Fruit fly (Drosophila melanogaster) whole organism, embryonic: Measurements from ENCODE around the gene Vdup1.

Experiments
- Antp ChIP-seq: fragments of 200-800 bp; sonication (Bioruptor generic); optimal IDR thresholded peaks from 3 replicates; lab custom pipeline; 2016; ENCODE audit warnings: missing biosample characterization, missing genetic modification characterization
- Atf3 ChIP-seq: fragments of 200-800 bp; sonication (Bioruptor generic); optimal IDR thresholded peaks from 3 replicates; lab custom pipeline; 2016; ENCODE audit warnings: missing biosample characterization, missing genetic modification characterization
- B-H2 ChIP-seq: fragments of 200-800 bp; sonication (Bioruptor generic); optimal IDR thresholded peaks from 2 replicates; lab custom pipeline; 2018; ENCODE audit warnings: missing biosample characterization, mild to moderate bottlenecking, missing genetic modification characterization
- BtbVII ChIP-seq: fragments of 200-800 bp; sonication (Bioruptor generic); optimal IDR thresholded peaks from 3 replicates; lab custom pipeline; 2017; ENCODE audit warnings: missing biosample characterization, mild to moderate bottlenecking, missing genetic modification characterization
- Bteb2 ChIP-seq: fragments of 200-800 bp; sonication (Bioruptor generic); optimal IDR thresholded peaks from 2 replicates; lab custom pipeline; 2016; ENCODE audit warnings: missing biosample characterization, missing genetic modification characterization
- CG11085 ChIP-seq: fragments of 200-800 bp; sonication (Bioruptor generic); IDR thresholded peaks from 2 replicates; pipeline ENCODE4 v1.3.6; 2022; ENCODE audit warnings: missing biosample characterization, missing genetic modification characterization
- CG11723 ChIP-seq: fragments of 200-800 bp; sonication (Bioruptor generic); optimal IDR thresholded peaks from 2 replicates; lab custom pipeline; 2017; ENCODE audit warnings: missing biosample characterization, mild to moderate bottlenecking, missing genetic modification characterization
- CG12071 ChIP-seq: fragments of 200-800 bp; sonication (Bioruptor generic); optimal IDR thresholded peaks from 3 replicates; lab custom pipeline; 2018; ENCODE audit warnings: missing biosample characterization, mild to moderate bottlenecking, missing genetic modification characterization
- CG12744 ChIP-seq: fragments of 200-800 bp; sonication (Bioruptor generic); optimal IDR thresholded peaks from 2 replicates; lab custom pipeline; 2016; ENCODE audit warnings: missing biosample characterization, missing genetic modification characterization
- CG14050 ChIP-seq: fragments of 200-800 bp; sonication (Bioruptor generic); IDR thresholded peaks from 3 replicates; pipeline ENCODE4 v1.3.6; 2022; ENCODE audit warnings: missing biosample characterization, missing genetic modification characterization
- CG15514 ChIP-seq: fragments of 200-800 bp; sonication (Bioruptor generic); optimal IDR thresholded peaks from 3 replicates; lab custom pipeline; 2017; ENCODE audit warnings: missing biosample characterization, missing genetic modification characterization, mild to moderate bottlenecking, moderate library complexity, missing genetic modification reagents
- CG16863 ChIP-seq: fragments of 200-800 bp; sonication (Bioruptor generic); optimal IDR thresholded peaks from 3 replicates; lab custom pipeline; 2016; ENCODE audit warnings: missing biosample characterization, missing genetic modification characterization
- CG2889 ChIP-seq: fragments of 200-800 bp; sonication (Bioruptor generic); IDR thresholded peaks from 3 replicates; pipeline ENCODE4 v1.3.6; 2022; ENCODE audit warnings: missing biosample characterization, missing genetic modification characterization
- CG6654 ChIP-seq: fragments of 200-800 bp; sonication (Bioruptor generic); optimal IDR thresholded peaks from 2 replicates; lab custom pipeline; 2017; ENCODE audit warnings: missing biosample characterization, mild to moderate bottlenecking, missing genetic modification characterization
- CG7745 ChIP-seq: fragments of 200-800 bp; sonication (Bioruptor generic); optimal IDR thresholded peaks from 2 replicates; lab custom pipeline; 2018; ENCODE audit warnings: missing biosample characterization, mild to moderate bottlenecking, missing genetic modification characterization, moderate library complexity
- CG8924 ChIP-seq: fragments of 200-800 bp; optimal IDR thresholded peaks from 3 replicates; lab custom pipeline; 2019; ENCODE audit warnings: missing biosample characterization, mild to moderate bottlenecking, missing genetic modification characterization, moderate library complexity
- CG9727 ChIP-seq: fragments of 200-800 bp; sonication (Bioruptor generic); optimal IDR thresholded peaks from 3 replicates; lab custom pipeline; 2017; ENCODE audit warnings: missing biosample characterization, mild to moderate bottlenecking, missing genetic modification characterization
- CHES-1-like ChIP-seq: fragments of 200-800 bp; sonication (Bioruptor generic); optimal IDR thresholded peaks from 2 replicates; lab custom pipeline; 2016; ENCODE audit warnings: missing biosample characterization, missing genetic modification characterization
- E2f2 ChIP-seq: fragments of 200-800 bp; sonication (Bioruptor generic); IDR thresholded peaks from 2 replicates; pipeline ENCODE4 v1.3.6; 2022; ENCODE audit warnings: missing biosample characterization, missing genetic modification characterization
- Eip74EF ChIP-seq, 2 experiments: fragments of 200-800 bp in 1 of 2; fragments of >200 bp in 1 of 2; sonication (Bioruptor generic) in 1 of 2; optimal IDR thresholded peaks; 2 replicates each; lab custom pipeline; 2017 to 2019; ENCODE audit warnings: missing biosample characterization in 2 of 2, missing genetic modification characterization in 2 of 2, mild to moderate bottlenecking in 1 of 2, moderate library complexity in 1 of 2
- H2.0 ChIP-seq: fragments of 200-800 bp; sonication (Bioruptor generic); IDR thresholded peaks from 2 replicates; pipeline ENCODE4 v1.3.6; 2022; ENCODE audit warnings: missing biosample characterization, missing genetic modification characterization
- HmgD ChIP-seq: fragments of 200-800 bp; sonication (Bioruptor generic); optimal IDR thresholded peaks from 3 replicates; lab custom pipeline; 2016; ENCODE audit warnings: missing biosample characterization, missing genetic modification characterization
- HmgZ ChIP-seq: fragments of 200-800 bp; sonication (Bioruptor generic); optimal IDR thresholded peaks from 2 replicates; lab custom pipeline; 2018; ENCODE audit warnings: missing biosample characterization, mild to moderate bottlenecking, missing genetic modification characterization
- Mad ChIP-seq: fragments of 200-800 bp; sonication (Bioruptor generic); optimal IDR thresholded peaks from 2 replicates; lab custom pipeline; 2016; ENCODE audit warnings: missing biosample characterization, missing genetic modification characterization
- Oaz ChIP-seq: fragments of 200-800 bp; sonication (Bioruptor generic); IDR thresholded peaks from 2 replicates; pipeline ENCODE4 v1.3.6; 2022; ENCODE audit warnings: missing biosample characterization, missing genetic modification characterization
- Sry-δ ChIP-seq: fragments of 200-800 bp; sonication (Bioruptor generic); optimal IDR thresholded peaks from 2 replicates; lab custom pipeline; 2016; ENCODE audit warnings: missing biosample characterization, missing genetic modification characterization
- Vsx1 ChIP-seq: fragments of 200-800 bp; sonication (Bioruptor generic); optimal IDR thresholded peaks from 2 replicates; lab custom pipeline; 2017; ENCODE audit warnings: missing biosample characterization, mild to moderate bottlenecking, missing genetic modification characterization, missing genetic modification reagents
- ab ChIP-seq: fragments of 200-800 bp; sonication (Bioruptor generic); optimal IDR thresholded peaks from 2 replicates; lab custom pipeline; 2016; ENCODE audit warnings: missing biosample characterization, missing genetic modification characterization
- cato ChIP-seq: fragments of 200-800 bp; sonication (Bioruptor generic); optimal IDR thresholded peaks from 2 replicates; lab custom pipeline; 2016; ENCODE audit warnings: missing biosample characterization, missing genetic modification characterization, borderline replicate concordance
- croc ChIP-seq: fragments of 200-800 bp; sonication (Bioruptor generic); conservative IDR thresholded peaks from 3 replicates; pipeline ENCODE4 v1.3.6; 2022; ENCODE audit warnings: missing biosample characterization, missing genetic modification characterization
- dmrt11E ChIP-seq: fragments of 200-800 bp; sonication (Bioruptor generic); optimal IDR thresholded peaks from 3 replicates; lab custom pipeline; 2018; ENCODE audit warnings: missing biosample characterization, mild to moderate bottlenecking, missing genetic modification characterization, moderate library complexity
- gem ChIP-seq: fragments of 200-800 bp; sonication (Bioruptor generic); optimal IDR thresholded peaks from 2 replicates; lab custom pipeline; 2019; ENCODE audit warnings: missing biosample characterization, mild to moderate bottlenecking, missing genetic modification characterization, moderate library complexity
- grau ChIP-seq: fragments of 200-800 bp; optimal IDR thresholded peaks from 3 replicates; lab custom pipeline; 2019; ENCODE audit warnings: missing biosample characterization, mild to moderate bottlenecking, missing genetic modification characterization, moderate library complexity
- gt ChIP-seq: fragments of 200-800 bp; sonication (Bioruptor generic); IDR thresholded peaks from 2 replicates; pipeline ENCODE4 v1.3.6; 2022; ENCODE audit warnings: missing biosample characterization, missing genetic modification characterization
- hbn ChIP-seq: fragments of 200-800 bp; sonication (Bioruptor generic); IDR thresholded peaks from 2 replicates; pipeline ENCODE4 v1.3.6; 2022; ENCODE audit warnings: missing biosample characterization, missing genetic modification characterization; ENCODE audit not compliant: partially characterized antibody
- insv ChIP-seq, 2 experiments: fragments of 200-800 bp; sonication (Bioruptor generic); optimal IDR thresholded peaks; 3 replicates each; lab custom pipeline; 2016 to 2018; ENCODE audit warnings: missing biosample characterization in 2 of 2, missing genetic modification characterization in 2 of 2
- lilli ChIP-seq: fragments of 200-800 bp; sonication (Bioruptor generic); optimal IDR thresholded peaks from 3 replicates; lab custom pipeline; 2016; ENCODE audit warnings: missing biosample characterization, missing genetic modification characterization
- mam ChIP-seq: fragments of 200-800 bp; sonication (Bioruptor generic); optimal IDR thresholded peaks from 3 replicates; lab custom pipeline; 2016; ENCODE audit warnings: missing biosample characterization, missing genetic modification characterization
- odd ChIP-seq: fragments of 200-800 bp; sonication (Bioruptor generic); optimal IDR thresholded peaks from 2 replicates; lab custom pipeline; 2017; ENCODE audit warnings: missing biosample characterization, mild to moderate bottlenecking, missing genetic modification characterization
- onecut ChIP-seq: fragments of 200-800 bp; sonication (Bioruptor generic); IDR thresholded peaks from 2 replicates; pipeline ENCODE4 v1.3.6; 2022; ENCODE audit warnings: missing biosample characterization, missing genetic modification characterization
- org-1 ChIP-seq: fragments of 200-800 bp; sonication (Bioruptor generic); optimal IDR thresholded peaks from 2 replicates; lab custom pipeline; 2017; ENCODE audit warnings: missing biosample characterization, missing genetic modification characterization
- peb ChIP-seq: fragments of 200-800 bp; sonication (Bioruptor generic); IDR thresholded peaks from 2 replicates; pipeline ENCODE4 v1.3.6; 2022; ENCODE audit warnings: missing biosample characterization, missing genetic modification characterization
- stc ChIP-seq: fragments of 200-800 bp; sonication (Bioruptor generic); IDR thresholded peaks from 2 replicates; pipeline ENCODE4 v1.3.6; 2022; ENCODE audit warnings: missing biosample characterization, missing genetic modification characterization
- tgo ChIP-seq: fragments of 200-800 bp; sonication (Bioruptor generic); IDR thresholded peaks from 3 replicates; pipeline ENCODE4 v1.3.6; 2022; ENCODE audit warnings: missing biosample characterization, missing genetic modification characterization
- tin ChIP-seq: fragments of 200-800 bp; sonication (Bioruptor generic); optimal IDR thresholded peaks from 3 replicates; lab custom pipeline; 2016; ENCODE audit warnings: missing biosample characterization, missing genetic modification characterization
- twi ChIP-seq: fragments of 200-800 bp; optimal IDR thresholded peaks from 2 replicates; lab custom pipeline; 2019; ENCODE audit warnings: missing biosample characterization, mild to moderate bottlenecking, missing genetic modification characterization, moderate library complexity
- z ChIP-seq: fragments of 200-800 bp; sonication (Bioruptor generic); IDR thresholded peaks from 3 replicates; pipeline ENCODE4 v1.3.6; 2022; ENCODE audit warnings: missing biosample characterization, missing genetic modification characterization
- zf30C ChIP-seq: fragments of 200-800 bp; sonication (Bioruptor generic); optimal IDR thresholded peaks from 3 replicates; lab custom pipeline; 2018; ENCODE audit warnings: missing biosample characterization, mild to moderate bottlenecking, missing genetic modification characterization
- zfh1 ChIP-seq: fragments of 200-800 bp; sonication (Bioruptor generic); IDR thresholded peaks from 3 replicates; pipeline ENCODE4 v1.3.6; 2022; ENCODE audit warnings: missing biosample characterization, missing genetic modification characterization

The Vdup1 gene

DNA sequence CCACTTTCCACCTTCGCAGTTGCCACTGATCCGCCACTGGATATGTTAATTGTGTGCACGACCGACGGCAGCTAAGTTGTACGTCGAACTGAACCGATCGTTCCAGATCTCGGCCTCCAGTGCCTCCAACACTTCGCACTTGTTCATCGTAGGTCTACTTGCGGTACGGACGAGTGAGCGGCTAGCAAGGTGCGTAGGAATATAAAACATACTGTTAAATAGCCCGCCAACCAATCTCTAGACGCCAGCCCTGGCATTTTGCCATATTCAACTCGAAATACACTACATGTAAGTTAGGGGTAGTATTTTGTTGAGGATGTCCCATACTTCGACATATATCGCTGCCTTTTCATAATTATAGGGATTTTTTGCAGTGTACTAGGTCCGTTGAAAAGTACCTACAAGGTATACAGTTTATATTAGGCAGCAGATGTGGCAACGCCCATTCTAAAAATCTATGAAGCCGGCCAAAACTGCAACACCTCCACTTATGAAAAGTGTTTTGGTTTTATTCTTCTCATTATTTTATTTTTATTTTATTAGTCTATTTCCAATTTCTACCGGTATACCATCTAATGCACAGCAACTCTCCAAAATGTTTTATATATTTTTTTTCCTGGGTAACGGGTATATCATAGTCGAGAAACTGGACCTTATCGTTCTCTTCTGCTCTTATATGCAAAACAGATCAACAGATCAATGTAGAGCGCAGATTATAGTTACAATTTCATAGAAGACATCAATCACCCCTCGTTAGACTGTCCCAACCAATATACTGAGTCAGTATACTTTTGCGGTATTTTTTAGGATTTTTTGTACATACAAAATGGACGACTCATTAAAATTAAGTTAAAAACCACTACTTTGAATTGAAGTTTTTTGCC, 44.5 kb upstream of the Vdup1 start, which contains the start of the genes pyx and CG33229 (continued):
- TF ChIP-seq CHES-1-like (GFP tag; lab: Kevin White, UChicago) (peak; percentile 85), BtbVII (GFP tag; lab: Kevin White, UChicago) (peak; percentile 62), tin (peak; percentile 87), H2.0 (GFP tag; lab: Robert Waterston, UW) (peak; percentile 75), gt (GFP tag; lab: Robert Waterston, UW) (no peak; the same call in 1 of the 2 replicates), zf30C (GFP tag; lab: Kevin White, UChicago) (peak; percentile 93), Sry-δ (GFP tag; lab: Kevin White, UChicago) (peak; percentile 49), Bteb2 (GFP tag; lab: Kevin White, UChicago) (peak; percentile 80), CG7745 (no peak), dmrt11E (tag; lab: Kevin White, UChicago) (peak; percentile 68), B-H2 (GFP tag; lab: Kevin White, UChicago) (peak; percentile 93), E2f2 (GFP tag; lab: Robert Waterston, UW) (peak; percentile 93), onecut (GFP tag; lab: Robert Waterston, UW) (peak; percentile 49), CG6654 (peak; percentile 69), CG2889 (GFP tag; lab: Robert Waterston, UW) (peak; percentile 60; the same call in 2 of the 3 replicates), zfh1 (peak; percentile 67), grau (peak; percentile 89), CG16863 (GFP tag; lab: Kevin White, UChicago) (peak; percentile 70), CG11085 (GFP tag; lab: Robert Waterston, UW) (peak; percentile 72), CG9727 (GFP tag; lab: Kevin White, UChicago) (peak; percentile 89), gem (tag; lab: Kevin White, UChicago) (peak; percentile 91), CG14050 (GFP tag; lab: Robert Waterston, UW) (peak; percentile 68), stc (peak; percentile 72), Atf3 (GFP tag; lab: Kevin White, UChicago) (peak; percentile 80), CG12744 (GFP tag; lab: Kevin White, UChicago) (peak; percentile 75), CG15514 (peak; percentile 65), CG11723 (GFP tag; lab: Kevin White, UChicago) (peak; percentile 62), croc (GFP tag; lab: Robert Waterston, UW) (peak; percentile 56; the same call in 1 of the 3 replicates), Eip74EF (GFP tag; optimal IDR thresholded peaks at IDR 0.05; lab: Kevin White, UChicago) (no peak), lilli (GFP tag; lab: Kevin White, UChicago) (peak; percentile 92), Mad (GFP tag; lab: Kevin White, UChicago) (peak; percentile 89), CG8924 (tag; lab: Kevin White, UChicago) (peak; percentile 85), org-1 (GFP tag; lab: Kevin White, UChicago) (peak; percentile 64), peb (GFP tag; lab: Robert Waterston, UW) (peak; percentile 63), insv (GFP tag; optimal IDR thresholded peaks at IDR 0.05; lab: Kevin White, UChicago) (peak in 1 of 2 experiments; percentile 57), z (GFP tag; lab: Robert Waterston, UW) (no peak), Vsx1 (no peak), HmgZ (peak; percentile 56), mam (peak; percentile 90), twi (tag; lab: Kevin White, UChicago) (peak; percentile 77), odd (peak; percentile 45), hbn (GFP tag; lab: Robert Waterston, UW) (no peak), tgo (GFP tag; lab: Robert Waterston, UW) (peak; percentile 86), CG12071 (GFP tag; lab: Kevin White, UChicago) (peak; percentile 70), HmgD (GFP tag; lab: Kevin White, UChicago) (no peak), Oaz (peak; percentile 66), Antp (peak; percentile 80), ab (GFP tag; lab: Kevin White, UChicago) (peak; percentile 75), cato (peak; percentile 76)
